Fruit fly (Drosophila melanogaster) whole organism, adult: ENCODE data around the gene Glut4EF.

Experiments used
- CG11617 ChIP-seq: fragments of 200-800 bp; sonication (Bioruptor generic); optimal IDR thresholded peaks from 2 replicates; lab custom pipeline; 2017; ENCODE audit warnings: mild to moderate bottlenecking, missing biosample characterization, missing genetic modification reagents, missing genetic modification characterization
- CG12768 ChIP-seq: fragments of 200-800 bp; sonication (Bioruptor generic); optimal IDR thresholded peaks from 2 replicates; lab custom pipeline; 2017; ENCODE audit warnings: missing biosample characterization, missing genetic modification characterization, mild to moderate bottlenecking, moderate library complexity, missing genetic modification reagents
- CG14711 ChIP-seq: fragments of 200-800 bp; sonication (Bioruptor generic); optimal IDR thresholded peaks from 2 replicates; lab custom pipeline; 2018; ENCODE audit warnings: missing biosample characterization, mild to moderate bottlenecking, missing genetic modification characterization, moderate library complexity
- CG1620 ChIP-seq: fragments of 200-800 bp; sonication (Bioruptor generic); optimal IDR thresholded peaks from 2 replicates; lab custom pipeline; 2016; ENCODE audit warnings: missing biosample characterization, missing genetic modification characterization
- CG33017 ChIP-seq: fragments of 200-800 bp; sonication (Bioruptor generic); optimal IDR thresholded peaks from 2 replicates; lab custom pipeline; 2018; ENCODE audit warnings: missing biosample characterization, mild to moderate bottlenecking, missing genetic modification characterization, moderate library complexity
- CG5204 ChIP-seq: fragments of 200-800 bp; sonication (Bioruptor generic); optimal IDR thresholded peaks from 2 replicates; lab custom pipeline; 2016; ENCODE audit warnings: missing biosample characterization, missing genetic modification characterization
- CG7045 ChIP-seq: fragments of 200-800 bp; sonication (Bioruptor generic); optimal IDR thresholded peaks from 2 replicates; lab custom pipeline; 2017; ENCODE audit warnings: missing biosample characterization, mild to moderate bottlenecking, missing genetic modification characterization
- CG7101 ChIP-seq: fragments of 200-800 bp; sonication (Bioruptor generic); optimal IDR thresholded peaks from 2 replicates; lab custom pipeline; 2018; ENCODE audit warnings: missing biosample characterization, mild to moderate bottlenecking, missing genetic modification characterization, moderate library complexity
- Clk ChIP-seq: fragments of 200-800 bp; sonication (Bioruptor generic); optimal IDR thresholded peaks from 2 replicates; lab custom pipeline; 2017; ENCODE audit warnings: missing biosample characterization, missing genetic modification characterization
- Crg-1 ChIP-seq: fragments of 200-800 bp; sonication (Bioruptor generic); optimal IDR thresholded peaks from 2 replicates; lab custom pipeline; 2016; ENCODE audit warnings: missing biosample characterization, missing genetic modification characterization
- Hr96 ChIP-seq: fragments of 200-800 bp; sonication (Bioruptor generic); optimal IDR thresholded peaks from 2 replicates; lab custom pipeline; 2016; ENCODE audit warnings: missing biosample characterization, missing genetic modification characterization
- Mnt ChIP-seq: fragments of 200-800 bp; sonication (Bioruptor generic); optimal IDR thresholded peaks from 2 replicates; lab custom pipeline; 2016; ENCODE audit warnings: missing biosample characterization, mild to moderate bottlenecking, missing genetic modification characterization
- bab1 ChIP-seq: fragments of 200-800 bp; sonication (Bioruptor generic); optimal IDR thresholded peaks from 3 replicates; lab custom pipeline; 2019; ENCODE audit warnings: missing biosample characterization, mild to moderate bottlenecking, missing genetic modification characterization, moderate library complexity
- cic ChIP-seq: fragments of 200-800 bp; sonication (Bioruptor generic); optimal IDR thresholded peaks from 2 replicates; lab custom pipeline; 2017; ENCODE audit warnings: missing biosample characterization, mild to moderate bottlenecking, missing genetic modification characterization, moderate library complexity
- cnc ChIP-seq, 2 experiments: fragments of >200 bp; optimal IDR thresholded peaks; 2 replicates each; lab custom pipeline; 2017
- kay ChIP-seq: fragments of 200-800 bp; sonication (Bioruptor generic); peaks from one replicate; lab custom pipeline; 2016; ENCODE audit warnings: missing biosample characterization, missing genetic modification characterization, borderline replicate concordance
- ovo ChIP-seq: fragments of 200-800 bp; sonication (Bioruptor generic); optimal IDR thresholded peaks from 2 replicates; lab custom pipeline; 2016; ENCODE audit warnings: missing biosample characterization, missing genetic modification characterization
- pad ChIP-seq: fragments of 200-800 bp; sonication (Bioruptor generic); optimal IDR thresholded peaks from 3 replicates; lab custom pipeline; 2017; ENCODE audit warnings: missing biosample characterization, missing genetic modification characterization, mild to moderate bottlenecking, moderate library complexity, missing genetic modification reagents
- tj ChIP-seq: fragments of 200-800 bp; sonication (Bioruptor generic); optimal IDR thresholded peaks from 3 replicates; lab custom pipeline; 2017; ENCODE audit warnings: missing biosample characterization, mild to moderate bottlenecking, missing genetic modification characterization, moderate library complexity
- toe ChIP-seq: fragments of 200-800 bp; sonication (Bioruptor generic); optimal IDR thresholded peaks from 2 replicates; lab custom pipeline; 2016; ENCODE audit warnings: missing biosample characterization, missing genetic modification characterization

Gene Glut4EF

dm6 chr3R:9929153-9929552 lies 54.7 kb downstream of the Glut4EF start:
- TF ChIP-seq CG7101 (no peak), CG11617 (GFP tag; lab: Kevin White, UChicago) (no peak), tj (GFP tag; lab: Kevin White, UChicago) (peak; percentile 76), Hr96 (no peak), ovo (GFP tag; lab: Kevin White, UChicago) (peak; percentile 66), CG1620 (GFP tag; lab: Kevin White, UChicago) (no peak), CG33017 (no peak)

- TF ChIP-seq Hr96 (peak; percentile 50), CG1620 (GFP tag; lab: Kevin White, UChicago) (no peak), Mnt (no peak), cnc (optimal IDR thresholded peaks at IDR 0.05; lab: Kevin White, UChicago) (no peak), Clk (GFP tag; lab: Kevin White, UChicago) (no peak), CG12768 (GFP tag; lab: Kevin White, UChicago) (peak; percentile 87), CG11617 (GFP tag; lab: Kevin White, UChicago) (peak; percentile 34), cic (GFP tag; lab: Kevin White, UChicago) (peak; percentile 82), Crg-1 (GFP tag; lab: Kevin White, UChicago) (no peak), CG7101 (peak; percentile 24), tj (GFP tag; lab: Kevin White, UChicago) (peak; percentile 25), ovo (GFP tag; lab: Kevin White, UChicago) (no peak), pad (GFP tag; lab: Kevin White, UChicago) (peak; percentile 47), CG33017 (peak; percentile 39), CG7045 (peak; percentile 9), CG5204 (GFP tag; lab: Kevin White, UChicago) (no peak), CG14711 (tag; lab: Kevin White, UChicago) (no peak), kay (no peak), bab1 (GFP tag; lab: Kevin White, UChicago) (no peak), toe (no peak)
Measured at dm6 chr3R:9931155-9931597, 56.7 kb downstream of the Glut4EF start.

dm6 chr3R:9931662-9932061 lies 57.2 kb downstream of the Glut4EF start:
- peak; percentile 69 for TF ChIP-seq kay
- no peak for TF ChIP-seq bab1 (GFP tag; lab: Kevin White, UChicago)
- peak; percentile 7 for TF ChIP-seq tj (GFP tag; lab: Kevin White, UChicago)
- no peak for TF ChIP-seq cnc (optimal IDR thresholded peaks at IDR 0.05; lab: Kevin White, UChicago)
- peak; percentile 15 for TF ChIP-seq Clk (GFP tag; lab: Kevin White, UChicago)
- no peak for TF ChIP-seq CG1620 (GFP tag; lab: Kevin White, UChicago)
- TF ChIP-seq Mnt, result peak; percentile 42

- TF ChIP-seq toe (no peak), CG1620 (GFP tag; lab: Kevin White, UChicago) (no peak), cic (GFP tag; lab: Kevin White, UChicago) (peak; percentile 97), CG14711 (tag; lab: Kevin White, UChicago) (no peak), cnc (optimal IDR thresholded peaks at IDR 0.05; lab: Kevin White, UChicago) (no peak), CG11617 (GFP tag; lab: Kevin White, UChicago) (no peak), tj (GFP tag; lab: Kevin White, UChicago) (peak; percentile 50), CG5204 (GFP tag; lab: Kevin White, UChicago) (no peak), Crg-1 (GFP tag; lab: Kevin White, UChicago) (no peak), ovo (GFP tag; lab: Kevin White, UChicago) (peak; percentile 54), kay (peak; percentile 72), Clk (GFP tag; lab: Kevin White, UChicago) (peak; percentile 43), CG7101 (peak; percentile 38), CG12768 (GFP tag; lab: Kevin White, UChicago) (peak; percentile 68), bab1 (GFP tag; lab: Kevin White, UChicago) (peak; percentile 12), Hr96 (no peak), CG7045 (peak; percentile 46), pad (GFP tag; lab: Kevin White, UChicago) (peak; percentile 16), CG33017 (peak; percentile 23), Mnt (peak; percentile 89)
Measured at dm6 chr3R:9932240-9933012, 57.9 kb downstream of the Glut4EF start.

dm6 chr3R:9933356-9933755 lies 58.9 kb downstream of the Glut4EF start:
- TF ChIP-seq cic (GFP tag; lab: Kevin White, UChicago), result no peak
- TF ChIP-seq CG12768 (GFP tag; lab: Kevin White, UChicago), result peak; percentile 36
- no peak for TF ChIP-seq bab1 (GFP tag; lab: Kevin White, UChicago)
- TF ChIP-seq ovo (GFP tag; lab: Kevin White, UChicago), result no peak
- no peak for TF ChIP-seq CG7045
- no peak for TF ChIP-seq CG11617 (GFP tag; lab: Kevin White, UChicago)
- TF ChIP-seq CG14711 (tag; lab: Kevin White, UChicago), result no peak
- TF ChIP-seq CG7101, result no peak
- TF ChIP-seq Crg-1 (GFP tag; lab: Kevin White, UChicago), result no peak
- no peak for TF ChIP-seq cnc (optimal IDR thresholded peaks at IDR 0.05; lab: Kevin White, UChicago)
- TF ChIP-seq CG5204 (GFP tag; lab: Kevin White, UChicago), result no peak
- no peak for TF ChIP-seq toe
- TF ChIP-seq tj (GFP tag; lab: Kevin White, UChicago), result peak; percentile 19
- no peak for TF ChIP-seq Clk (GFP tag; lab: Kevin White, UChicago)
